Worm (Caenorhabditis elegans): Measurements from ENCODE around the gene C06E4.6.

- TF ChIP-seq him-1 (tag; optimal IDR thresholded peaks at IDR 0.05) (no peak), dao-5 (tag; optimal IDR thresholded peaks at IDR 0.05) (no peak), W03F9.2 (tag; optimal IDR thresholded peaks at IDR 0.05) (no peak)
Measured at ce11 chrIV:7246553-7246952, 11.6 kb downstream of the C06E4.6 start, which contains the start of gene col-114.

Data from whole organism, L4/young adult.